Fruit fly (Drosophila melanogaster) S2 (cell line): ENCODE measurements around the gene Npc2a.

Experiments used
- CG8478 ChIP-seq: fragments of >200 bp; optimal IDR thresholded peaks from 2 replicates; lab custom pipeline; 2018
- CTCF ChIP-seq, 2 experiments: fragments of >200 bp; optimal IDR thresholded peaks; 2 replicates each; lab custom pipeline; 2018

DNA sequence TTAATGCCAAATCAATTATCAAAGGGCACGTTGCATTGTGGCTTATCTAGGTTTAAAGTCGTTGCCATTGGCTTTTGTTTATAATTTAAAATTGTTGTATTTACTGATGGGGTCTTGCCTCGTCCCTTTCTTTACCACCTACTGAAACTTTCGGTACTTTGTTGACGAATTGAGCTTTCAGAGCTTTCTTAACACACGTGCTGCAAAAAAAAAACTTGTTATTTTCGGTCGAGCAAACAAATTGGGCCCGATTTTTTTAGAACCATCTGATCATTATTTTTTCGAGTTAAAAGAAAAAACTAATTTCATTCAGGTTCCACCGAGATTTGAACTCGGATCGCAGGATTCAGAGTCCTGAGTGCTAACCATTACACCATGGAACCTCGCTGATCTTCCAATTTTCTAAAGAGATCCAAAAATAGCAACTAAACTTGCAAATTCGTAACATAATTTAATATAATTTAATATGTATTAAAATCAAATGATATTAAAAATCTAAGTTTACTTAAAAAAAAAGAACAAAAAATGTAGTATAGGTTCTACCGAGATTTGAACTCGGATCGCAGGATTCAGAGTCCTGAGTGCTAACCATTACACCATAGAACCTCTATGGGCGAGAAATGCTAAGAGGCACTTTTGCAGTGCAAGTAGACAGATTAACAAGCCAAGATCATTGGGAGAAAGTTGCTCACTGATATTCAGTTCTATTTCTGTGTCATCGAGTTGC lies 22.4 kb downstream of the Npc2a start:
- no peak for TF ChIP-seq CTCF (optimal IDR thresholded peaks at IDR 0.05; lab: Kevin White, UChicago)
- TF ChIP-seq CG8478 = no peak
